Worm (Caenorhabditis elegans): Measurements from ENCODE around the gene fmi-1.

Gene fmi-1

ce11 chrV:13045017-13045416, 26.2 kb downstream of the fmi-1 start:
- TF ChIP-seq elt-1 (tag; optimal IDR thresholded peaks at IDR 0.05; ENCODE audit: borderline replicate concordance, insufficient read depth): no peak
- TF ChIP-seq nhr-28 (tag; optimal IDR thresholded peaks at IDR 0.05): no peak
- no peak for TF ChIP-seq mls-2 (tag; optimal IDR thresholded peaks at IDR 0.05)

ce11 chrV:13046125-13047123, 27.6 kb downstream of the fmi-1 start:
- no peak for TF ChIP-seq lsy-2 (tag; optimal IDR thresholded peaks at IDR 0.05)
- TF ChIP-seq nhr-12 (tag; optimal IDR thresholded peaks at IDR 0.05): no peak

- TF ChIP-seq ham-2 (GFP tag; optimal IDR thresholded peaks at IDR 0.05) (no peak), ceh-83 (GFP tag; optimal IDR thresholded peaks at IDR 0.05) (no peak), flh-1 (GFP tag; optimal IDR thresholded peaks at IDR 0.05) (no peak), nhr-28 (tag; optimal IDR thresholded peaks at IDR 0.05) (no peak), cnd-1 (tag; optimal IDR thresholded peaks at IDR 0.05) (no peak), lsy-2 (tag; optimal IDR thresholded peaks at IDR 0.05) (no peak), nhr-2 (tag; optimal IDR thresholded peaks at IDR 0.05) (no peak), hlh-1 (tag; optimal IDR thresholded peaks at IDR 0.05) (no peak), tbx-8 (GFP tag; optimal IDR thresholded peaks at IDR 0.05) (no peak), ces-1 (GFP tag; optimal IDR thresholded peaks at IDR 0.05) (no peak), unc-120 (tag; optimal IDR thresholded peaks at IDR 0.05; ENCODE audit: poor library complexity, severe bottlenecking) (no peak)
These were observed 28.7 kb downstream of the fmi-1 start, which contains the start of gene W07G4.5 for ce11 chrV:13047574-13048030. Gene W07G4.5 (plus strand): TSS chrV:13047980.

- TF ChIP-seq unc-120 (tag; optimal IDR thresholded peaks at IDR 0.05; ENCODE audit: poor library complexity, severe bottlenecking): no peak
- TF ChIP-seq mep-1 (tag; optimal IDR thresholded peaks at IDR 0.05): no peak
- TF ChIP-seq lsy-2 (tag; optimal IDR thresholded peaks at IDR 0.05): no peak
- TF ChIP-seq hlh-1 (tag; optimal IDR thresholded peaks at IDR 0.05): no peak
- no peak for TF ChIP-seq elt-1 (tag; optimal IDR thresholded peaks at IDR 0.05; ENCODE audit: borderline replicate concordance, insufficient read depth)
- no peak for TF ChIP-seq pha-4 (tag; optimal IDR thresholded peaks at IDR 0.05)
- no peak for TF ChIP-seq elt-3 (tag; optimal IDR thresholded peaks at IDR 0.05)
- no peak for TF ChIP-seq nhr-2 (tag; optimal IDR thresholded peaks at IDR 0.05)
- no peak for TF ChIP-seq unc-62 (GFP tag; optimal IDR thresholded peaks at IDR 0.05)
- no peak for TF ChIP-seq bed-3 (GFP tag; optimal IDR thresholded peaks at IDR 0.05)
- no peak for TF ChIP-seq ces-1 (GFP tag; optimal IDR thresholded peaks at IDR 0.05)
- no peak for TF ChIP-seq tbx-8 (GFP tag; optimal IDR thresholded peaks at IDR 0.05)
- no peak for TF ChIP-seq ztf-11 (tag; optimal IDR thresholded peaks at IDR 0.05)
- TF ChIP-seq mls-2 (tag; optimal IDR thresholded peaks at IDR 0.05): no peak
- TF ChIP-seq sem-2 (GFP tag; optimal IDR thresholded peaks at IDR 0.05): no peak
- TF ChIP-seq zip-8 (tag; optimal IDR thresholded peaks at IDR 0.05): no peak
- no peak for TF ChIP-seq flh-1 (GFP tag; optimal IDR thresholded peaks at IDR 0.05)
- TF ChIP-seq lin-13 (tag; optimal IDR thresholded peaks at IDR 0.05): no peak
- no peak for TF ChIP-seq mab-5 (tag; optimal IDR thresholded peaks at IDR 0.05)
These were observed 30.3 kb downstream of the fmi-1 start, which contains the start of gene W07G4.8 for ce11 chrV:13049149-13049610. Gene W07G4.8 (minus strand): TSS chrV:13049560.

ce11 chrV:13053635-13054034, 34.8 kb downstream of the fmi-1 start, which contains the start of gene srr-1:
Gene srr-1 (minus strand): TSS chrV:13053735.
- TF ChIP-seq sptf-1 (tag; optimal IDR thresholded peaks at IDR 0.05) (no peak), hlh-1 (tag; optimal IDR thresholded peaks at IDR 0.05) (no peak), unc-39 (tag; optimal IDR thresholded peaks at IDR 0.05) (no peak), drap-1 (GFP tag; optimal IDR thresholded peaks at IDR 0.05) (no peak), M03D4.4 (tag; optimal IDR thresholded peaks at IDR 0.05) (no peak), sem-2 (GFP tag; optimal IDR thresholded peaks at IDR 0.05) (no peak), ces-1 (GFP tag; optimal IDR thresholded peaks at IDR 0.05) (no peak), bed-3 (GFP tag; optimal IDR thresholded peaks at IDR 0.05) (no peak), ham-2 (GFP tag; optimal IDR thresholded peaks at IDR 0.05) (no peak), snpc-4 (tag; optimal IDR thresholded peaks at IDR 0.05) (no peak), elt-1 (tag; optimal IDR thresholded peaks at IDR 0.05; ENCODE audit: borderline replicate concordance, insufficient read depth) (no peak), pha-4 (tag; optimal IDR thresholded peaks at IDR 0.05) (no peak)

Measured in whole organism, mixed stage, embryonic.